Worm (Caenorhabditis elegans) whole organism, L1 larva: ENCODE results near the gene aagr-4.

ENCODE experiments used
- aly-2 ChIP-seq: fragments of 150-350 bp; optimal IDR thresholded peaks from 2 replicates; lab custom pipeline; 2014; ENCODE audit warnings: missing biosample characterization, missing genetic modification characterization
- ama-1 ChIP-seq: fragments of 150-350 bp; optimal IDR thresholded peaks from 2 replicates; lab custom pipeline; 2014
- lin-39 ChIP-seq: fragments of 150-350 bp; optimal IDR thresholded peaks from 2 replicates; lab custom pipeline; 2014; ENCODE audit warnings: missing biosample characterization, missing genetic modification reagents, missing genetic modification characterization
- nhr-12 ChIP-seq: sonication (generic microtip); optimal IDR thresholded peaks from 2 replicates; lab custom pipeline; 2017; ENCODE audit warnings: missing biosample characterization, missing genetic modification characterization

DNA sequence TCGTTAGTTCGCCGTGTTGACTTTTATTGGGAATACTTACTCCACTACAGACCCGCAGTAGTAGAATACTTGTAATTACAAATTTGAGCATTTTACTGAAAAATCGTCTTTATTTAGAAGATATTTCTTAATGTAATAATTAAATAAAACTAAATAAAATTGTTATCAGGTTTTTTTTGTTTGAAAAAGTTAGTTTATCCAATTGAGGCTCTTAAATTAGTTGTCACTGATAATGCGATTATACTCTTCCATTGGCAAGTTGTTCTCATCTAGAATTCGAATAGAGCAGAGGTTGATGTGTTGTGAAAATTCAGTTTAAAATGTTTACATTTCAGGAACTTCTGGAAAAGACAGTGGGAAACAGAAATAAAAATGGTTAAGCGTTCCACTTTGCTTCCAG, 34.9 kb upstream of the aagr-4 start, which contains the start of gene ZK1193.2:
- TF ChIP-seq aly-2: no peak
- TF ChIP-seq lin-39 (tag; lab: Kevin White, UChicago): no peak
- no peak for TF ChIP-seq ama-1
- TF ChIP-seq nhr-12 (tag; lab: Kevin White, UChicago): no peak
